Worm (Caenorhabditis elegans): ENCODE data around the gene rsf-1.

Gene rsf-1

ce11 chrII:11305627-11306449, at the start of gene rsf-1:
TSS of gene rsf-1 (plus strand) at chrII:11306399.
- TF ChIP-seq tbx-2 (tag; optimal IDR thresholded peaks at IDR 0.05) (peak; percentile 15), dpl-1 (GFP tag; optimal IDR thresholded peaks at IDR 0.05) (peak in 1 of 3 experiments; percentile 4), nhr-19 (GFP tag; conservative IDR thresholded peaks at IDR 0.05) (no peak), skn-1 (tag; optimal IDR thresholded peaks at IDR 0.05) (peak; percentile 24), blmp-1 (tag; optimal IDR thresholded peaks at IDR 0.05) (no peak), ceh-82 (tag; optimal IDR thresholded peaks at IDR 0.05) (peak in 1 of 3 experiments; percentile 21), swsn-7 (tag; optimal IDR thresholded peaks at IDR 0.05) (peak; percentile 25), nhr-47 (tag; optimal IDR thresholded peaks at IDR 0.05) (peak; percentile 24), nhr-20 (tag; optimal IDR thresholded peaks at IDR 0.05) (peak; percentile 10), unc-86 (tag; optimal IDR thresholded peaks at IDR 0.05) (peak; percentile 53), nhr-76 (tag; optimal IDR thresholded peaks at IDR 0.05) (no peak), pag-3 (tag; optimal IDR thresholded peaks at IDR 0.05; ENCODE audit: borderline replicate concordance, insufficient read depth) (no peak), nhr-237 (tag; optimal IDR thresholded peaks at IDR 0.05) (no peak), nhr-71 (tag; optimal IDR thresholded peaks at IDR 0.05) (peak; percentile 3), ceh-8 (GFP tag; optimal IDR thresholded peaks at IDR 0.05) (no peak), efl-1 (optimal IDR thresholded peaks at IDR 0.05) (peak; percentile 43 to 58), efl-1 (GFP tag; optimal IDR thresholded peaks at IDR 0.05 in 1 of 2) (peak in 1 of 2 experiments; percentile 89), lin-13 (GFP tag; optimal IDR thresholded peaks at IDR 0.05) (no peak), snu-23 (GFP tag; optimal IDR thresholded peaks at IDR 0.05) (peak; percentile 14), nhr-85 (tag) (peak; percentile 31), lin-35 (GFP tag; optimal IDR thresholded peaks at IDR 0.05) (peak; percentile 0 to 9), ama-1 (optimal IDR thresholded peaks at IDR 0.05) (no peak), lin-14 (GFP tag; optimal IDR thresholded peaks at IDR 0.05) (peak; percentile 57), lsy-2 (tag; optimal IDR thresholded peaks at IDR 0.05) (peak in 1 of 2 experiments; percentile 25), egl-27 (tag; optimal IDR thresholded peaks at IDR 0.05) (no peak), grh-1 (GFP tag; IDR thresholded peaks at IDR 0.05) (peak; percentile 31; the same call in 1 of the 2 replicates), ceh-88 (GFP tag; IDR thresholded peaks at IDR 0.05) (peak; percentile 13; the same call in 1 of the 2 replicates)

DNA sequence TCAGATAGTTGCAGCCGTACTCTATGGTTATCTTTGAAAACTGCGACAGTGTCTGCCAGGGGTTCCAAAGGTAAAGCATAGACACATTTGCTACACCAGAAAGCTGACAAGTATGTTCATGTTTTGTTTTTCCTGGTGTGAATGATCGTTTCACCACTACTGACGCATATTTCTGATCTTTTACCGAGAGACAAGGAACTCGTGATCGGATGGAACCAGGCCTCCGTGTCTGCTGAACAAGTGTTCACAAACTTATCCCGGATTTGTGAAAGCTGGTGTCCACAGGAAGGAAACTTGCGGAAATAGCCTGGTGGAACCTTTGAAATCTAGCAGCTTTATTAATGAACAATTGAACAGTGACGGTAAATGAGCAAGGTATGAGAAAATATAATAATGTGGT, 46.4 kb upstream of the rsf-1 start:
- TF ChIP-seq lin-13 (GFP tag; optimal IDR thresholded peaks at IDR 0.05) = no peak
- no peak for TF ChIP-seq ces-1 (GFP tag; optimal IDR thresholded peaks at IDR 0.05)
- no peak for TF ChIP-seq pax-3 (tag; optimal IDR thresholded peaks at IDR 0.05)
- TF ChIP-seq efl-3 (GFP tag; optimal IDR thresholded peaks at IDR 0.05) = no peak
- no peak for TF ChIP-seq nhr-237 (tag; optimal IDR thresholded peaks at IDR 0.05)
- no peak for TF ChIP-seq grh-1 (GFP tag; IDR thresholded peaks at IDR 0.05)
- TF ChIP-seq ceh-88 (GFP tag; IDR thresholded peaks at IDR 0.05) = no peak
- no peak for TF ChIP-seq egl-13 (tag; optimal IDR thresholded peaks at IDR 0.05)
- TF ChIP-seq hlh-4 (tag; optimal IDR thresholded peaks at IDR 0.05) = no peak
- TF ChIP-seq efl-1 (optimal IDR thresholded peaks at IDR 0.05) = no peak
- no peak for TF ChIP-seq efl-1 (GFP tag; optimal IDR thresholded peaks at IDR 0.05 in 1 of 2)
- no peak for TF ChIP-seq elt-3 (tag; optimal IDR thresholded peaks at IDR 0.05)
- TF ChIP-seq nhr-11 (tag; optimal IDR thresholded peaks at IDR 0.05) = no peak
- no peak for TF ChIP-seq aha-1 (tag; optimal IDR thresholded peaks at IDR 0.05)
- TF ChIP-seq lir-3 (tag; optimal IDR thresholded peaks at IDR 0.05; ENCODE audit: poor library complexity) = no peak
- no peak for TF ChIP-seq lin-14 (GFP tag; optimal IDR thresholded peaks at IDR 0.05)
- no peak for TF ChIP-seq C34B4.2 (tag; optimal IDR thresholded peaks at IDR 0.05)
- no peak for TF ChIP-seq lin-35 (GFP tag; optimal IDR thresholded peaks at IDR 0.05)
- TF ChIP-seq hpl-2 (GFP tag; optimal IDR thresholded peaks at IDR 0.05) = no peak
- no peak for TF ChIP-seq nhr-20 (tag; optimal IDR thresholded peaks at IDR 0.05)
- no peak for TF ChIP-seq pag-3 (tag; optimal IDR thresholded peaks at IDR 0.05; ENCODE audit: borderline replicate concordance, insufficient read depth)
